Worm (Caenorhabditis elegans) whole organism, late embryonic: ENCODE results near the gene hpr-17.

ENCODE experiments used
- C38D4.7 ChIP-seq: fragments of 200-800 bp; sonication (Bioruptor generic); optimal IDR thresholded peaks from 2 replicates; lab custom pipeline; 2018; ENCODE audit warnings: mild to moderate bottlenecking, missing genetic modification characterization, moderate library complexity, missing compliant biosample characterization
- F13H6.1 ChIP-seq: sonication (generic microtip); optimal IDR thresholded peaks from 2 replicates; lab custom pipeline; 2016; ENCODE audit warnings: missing genetic modification characterization, missing compliant biosample characterization
- K09A11.1 ChIP-seq: sonication (generic microtip); optimal IDR thresholded peaks from 2 replicates; lab custom pipeline; 2017; ENCODE audit warnings: antibody characterized with exemption, mild to moderate bottlenecking, missing genetic modification characterization, missing compliant biosample characterization; ENCODE audit not compliant: insufficient read depth
- Y22D7AL.16 ChIP-seq: sonication (generic microtip); optimal IDR thresholded peaks from 2 replicates; lab custom pipeline; 2016; ENCODE audit warnings: missing genetic modification characterization, missing compliant biosample characterization
- ceh-14 ChIP-seq: sonication (generic microtip); optimal IDR thresholded peaks from 2 replicates; lab custom pipeline; 2016; ENCODE audit warnings: missing genotype, missing genetic modification characterization, missing compliant biosample characterization
- ceh-2 ChIP-seq: sonication (generic microtip); optimal IDR thresholded peaks from 2 replicates; lab custom pipeline; 2016; ENCODE audit warnings: missing genotype, missing genetic modification characterization, missing compliant biosample characterization
- ceh-24 ChIP-seq: sonication (generic microtip); optimal IDR thresholded peaks from 2 replicates; lab custom pipeline; 2016; ENCODE audit warnings: mild to moderate bottlenecking, missing genetic modification characterization, missing compliant biosample characterization
- ceh-34 ChIP-seq: sonication (generic microtip); optimal IDR thresholded peaks from 2 replicates; lab custom pipeline; 2016; ENCODE audit warnings: mild to moderate bottlenecking, missing genetic modification characterization, missing compliant biosample characterization
- ceh-45 ChIP-seq: fragments of 200-800 bp; sonication (Bioruptor generic); IDR thresholded peaks from 2 replicates; pipeline ENCODE4 v1.3.6; 2022; ENCODE audit warnings: missing genetic modification reagents, missing genetic modification characterization, missing compliant biosample characterization
- ceh-6 ChIP-seq: fragments of 200-800 bp; sonication (Bioruptor generic); optimal IDR thresholded peaks from 2 replicates; lab custom pipeline; 2018; ENCODE audit warnings: mild to moderate bottlenecking, missing genetic modification characterization, missing compliant biosample characterization
- ceh-9 ChIP-seq: sonication (generic microtip); optimal IDR thresholded peaks from 2 replicates; lab custom pipeline; 2016; ENCODE audit warnings: mild to moderate bottlenecking, missing genetic modification characterization, inconsistent platforms, missing compliant biosample characterization
- che-1 ChIP-seq: sonication (generic microtip); optimal IDR thresholded peaks from 2 replicates; lab custom pipeline; 2016; ENCODE audit warnings: mild to moderate bottlenecking, missing genetic modification characterization, missing compliant biosample characterization
- dmd-4 ChIP-seq: sonication (generic microtip); optimal IDR thresholded peaks from 2 replicates; lab custom pipeline; 2016; ENCODE audit warnings: borderline replicate concordance, missing genetic modification characterization, missing compliant biosample characterization
- fax-1 ChIP-seq: sonication (generic microtip); optimal IDR thresholded peaks from 2 replicates; lab custom pipeline; 2016; ENCODE audit warnings: missing genotype, missing genetic modification characterization, missing compliant biosample characterization
- gmeb-2 ChIP-seq: sonication (generic microtip); optimal IDR thresholded peaks from 2 replicates; lab custom pipeline; 2016; ENCODE audit warnings: missing genetic modification characterization, inconsistent platforms, missing compliant biosample characterization
- hlh-15 ChIP-seq: sonication (generic microtip); optimal IDR thresholded peaks from 2 replicates; lab custom pipeline; 2016; ENCODE audit warnings: missing genetic modification characterization, missing compliant biosample characterization
- hlh-30 ChIP-seq: sonication (generic microtip); optimal IDR thresholded peaks from 2 replicates; lab custom pipeline; 2017; ENCODE audit warnings: antibody characterized with exemption, missing genetic modification characterization, missing compliant biosample characterization; ENCODE audit not compliant: insufficient read depth
- hlh-6 ChIP-seq: sonication (generic microtip); optimal IDR thresholded peaks from 2 replicates; lab custom pipeline; 2016; ENCODE audit warnings: missing genotype, missing genetic modification characterization, missing compliant biosample characterization
- hlh-8 ChIP-seq: sonication (generic microtip); optimal IDR thresholded peaks from 2 replicates; lab custom pipeline; 2016; ENCODE audit warnings: missing genotype, missing genetic modification characterization, missing compliant biosample characterization
- lin-11 ChIP-seq: fragments of 200-800 bp; sonication (Bioruptor generic); optimal IDR thresholded peaks from 2 replicates; lab custom pipeline; 2018; ENCODE audit warnings: mild to moderate bottlenecking, missing genetic modification characterization, missing compliant biosample characterization
- nhr-232 ChIP-seq: sonication (generic microtip); optimal IDR thresholded peaks from 2 replicates; lab custom pipeline; 2016; ENCODE audit warnings: missing genetic modification characterization, missing compliant biosample characterization
- npax-4 ChIP-seq: sonication (generic microtip); optimal IDR thresholded peaks from 2 replicates; lab custom pipeline; 2016; ENCODE audit warnings: missing genetic modification characterization, missing compliant biosample characterization
- pat-9 ChIP-seq: fragments of 200-800 bp; sonication (Bioruptor generic); optimal IDR thresholded peaks from 2 replicates; lab custom pipeline; 2018; ENCODE audit warnings: mild to moderate bottlenecking, missing genetic modification characterization, moderate library complexity, missing compliant biosample characterization
- pha-2 ChIP-seq: sonication (generic microtip); optimal IDR thresholded peaks from 2 replicates; lab custom pipeline; 2017; ENCODE audit warnings: mild to moderate bottlenecking, missing genetic modification characterization, missing compliant biosample characterization
- pha-4 ChIP-seq: fragments of 150-350 bp; optimal IDR thresholded peaks from 2 replicates; lab custom pipeline; 2018; ENCODE audit warnings: missing biosample characterization, missing genetic modification reagents, missing genetic modification characterization
- ref-2 ChIP-seq: sonication (generic microtip); optimal IDR thresholded peaks from 2 replicates; lab custom pipeline; 2016; ENCODE audit warnings: missing genetic modification characterization, missing compliant biosample characterization
- rnt-1 ChIP-seq: sonication (generic microtip); optimal IDR thresholded peaks from 2 replicates; lab custom pipeline; 2016; ENCODE audit warnings: missing genetic modification characterization, missing compliant biosample characterization
- sdc-2 ChIP-seq: sonication (generic microtip); optimal IDR thresholded peaks from 2 replicates; lab custom pipeline; 2016; ENCODE audit warnings: missing genotype, missing genetic modification characterization, missing compliant biosample characterization
- sox-2 ChIP-seq: fragments of 200-800 bp; sonication (Bioruptor generic); IDR thresholded peaks from 2 replicates; pipeline ENCODE4 v1.3.6; 2022; ENCODE audit warnings: missing genetic modification reagents, missing genetic modification characterization, missing compliant biosample characterization
- sox-4 ChIP-seq: sonication (generic microtip); optimal IDR thresholded peaks from 2 replicates; lab custom pipeline; 2017; ENCODE audit warnings: mild to moderate bottlenecking, missing genetic modification characterization, inconsistent platforms, missing compliant biosample characterization
- tbx-2 ChIP-seq: sonication (generic microtip); optimal IDR thresholded peaks from 2 replicates; lab custom pipeline; 2016; ENCODE audit warnings: missing genetic modification characterization, missing compliant biosample characterization
- tbx-7 ChIP-seq: sonication (generic microtip); optimal IDR thresholded peaks from 2 replicates; lab custom pipeline; 2016; ENCODE audit warnings: missing genotype, missing genetic modification characterization, missing compliant biosample characterization
- ttx-3 ChIP-seq: sonication (generic microtip); optimal IDR thresholded peaks from 2 replicates; lab custom pipeline; 2016; ENCODE audit warnings: missing genetic modification reagents, missing genetic modification characterization, missing compliant biosample characterization
- unc-55 ChIP-seq: sonication (generic microtip); optimal IDR thresholded peaks from 2 replicates; lab custom pipeline; 2017; ENCODE audit warnings: missing biosample characterization, missing genetic modification reagents, missing genetic modification characterization
- zip-5 ChIP-seq: sonication (generic microtip); optimal IDR thresholded peaks from 2 replicates; lab custom pipeline; 2016; ENCODE audit warnings: missing genetic modification characterization, missing compliant biosample characterization
- ztf-16 ChIP-seq: sonication (generic microtip); optimal IDR thresholded peaks from 2 replicates; lab custom pipeline; 2017; ENCODE audit warnings: missing genetic modification characterization, missing compliant biosample characterization

The hpr-17 gene

DNA sequence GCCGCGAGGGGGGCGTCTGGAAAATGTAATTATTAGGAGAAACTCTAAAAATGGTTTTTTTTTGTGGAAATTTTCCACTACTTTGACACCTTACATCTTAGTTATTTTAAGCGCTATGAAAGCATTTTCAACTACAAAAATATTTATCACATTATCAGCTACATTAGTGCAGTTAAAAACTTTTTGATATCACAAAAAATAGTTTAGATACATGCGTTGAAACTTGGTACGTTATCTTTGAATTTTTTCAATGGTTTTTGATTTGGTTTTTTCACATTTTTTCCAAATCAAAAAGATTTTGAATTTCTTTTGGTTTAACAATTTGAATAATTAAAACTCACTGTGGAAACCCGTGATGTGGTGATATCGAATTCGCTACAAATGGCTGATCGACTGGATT is 6.2 kb upstream of the hpr-17 start:
- TF ChIP-seq npax-4 (no peak), F13H6.1 (tag; lab: Kevin White, UChicago) (no peak), Y22D7AL.16 (tag; lab: Kevin White, UChicago) (no peak), hlh-6 (tag; lab: Kevin White, UChicago) (no peak), pha-4 (tag; lab: Kevin White, UChicago) (no peak), fax-1 (tag; lab: Kevin White, UChicago) (no peak), zip-5 (no peak), rnt-1 (tag; lab: Kevin White, UChicago) (no peak), C38D4.7 (GFP tag; lab: Kevin White, UChicago) (no peak), sox-2 (no peak), tbx-7 (tag; lab: Kevin White, UChicago) (no peak), hlh-15 (tag; lab: Kevin White, UChicago) (no peak), sox-4 (tag; lab: Kevin White, UChicago) (no peak), lin-11 (tag; lab: Kevin White, UChicago) (no peak), ceh-2 (tag; lab: Kevin White, UChicago) (no peak), sdc-2 (tag; lab: Kevin White, UChicago) (no peak), gmeb-2 (tag; lab: Kevin White, UChicago) (no peak), tbx-2 (tag; lab: Kevin White, UChicago) (no peak), pha-2 (tag; lab: Kevin White, UChicago) (no peak), hlh-30 (tag; lab: Kevin White, UChicago) (no peak)

DNA sequence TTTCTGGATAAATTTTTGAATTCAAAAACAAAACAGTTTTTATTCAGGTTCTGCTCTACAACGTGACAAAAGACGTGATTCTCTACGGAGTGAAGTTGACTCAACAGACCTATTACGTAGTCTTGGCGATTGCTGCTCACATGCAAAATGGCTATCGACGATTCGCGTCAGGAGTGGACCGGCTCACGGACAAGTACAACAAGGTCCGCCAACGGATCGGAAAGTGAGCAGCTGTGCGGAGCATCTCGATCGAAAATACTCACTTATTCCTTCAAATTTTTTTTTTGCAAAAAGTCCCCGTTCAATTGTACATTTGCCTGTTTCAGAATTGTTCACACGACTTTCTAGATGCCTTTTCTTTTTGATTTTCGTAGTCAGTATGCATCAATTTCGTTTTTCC is 3.0 kb upstream of the hpr-17 start:
- TF ChIP-seq ztf-16 (tag; lab: Kevin White, UChicago) (no peak), hlh-6 (tag; lab: Kevin White, UChicago) (no peak), zip-5 (no peak), hlh-8 (no peak), tbx-2 (tag; lab: Kevin White, UChicago) (no peak), ceh-9 (tag; lab: Kevin White, UChicago) (no peak), C38D4.7 (GFP tag; lab: Kevin White, UChicago) (no peak), K09A11.1 (tag; lab: Kevin White, UChicago) (no peak), ceh-34 (tag; lab: Kevin White, UChicago) (no peak), sox-2 (no peak), tbx-7 (tag; lab: Kevin White, UChicago) (no peak), Y22D7AL.16 (tag; lab: Kevin White, UChicago) (no peak), pat-9 (tag; lab: Kevin White, UChicago) (no peak), unc-55 (no peak)

ce11 chrII:13156071-13156470 is 776 bp downstream of the hpr-17 start:
- no peak for TF ChIP-seq dmd-4
- TF ChIP-seq ceh-45 (GFP tag; lab: Robert Waterston, UW), result no peak
- no peak for TF ChIP-seq ceh-14 (tag; lab: Kevin White, UChicago)
- no peak for TF ChIP-seq sox-4 (tag; lab: Kevin White, UChicago)
- TF ChIP-seq ceh-6, result no peak

- TF ChIP-seq ceh-24 (tag; lab: Kevin White, UChicago), result no peak
- no peak for TF ChIP-seq nhr-232
- no peak for TF ChIP-seq che-1 (tag; lab: Kevin White, UChicago)
- TF ChIP-seq tbx-7 (tag; lab: Kevin White, UChicago), result no peak
- TF ChIP-seq ref-2 (tag; lab: Kevin White, UChicago), result no peak
- no peak for TF ChIP-seq ttx-3 (tag; lab: Kevin White, UChicago)
- no peak for TF ChIP-seq K09A11.1 (tag; lab: Kevin White, UChicago)
- TF ChIP-seq sox-4 (tag; lab: Kevin White, UChicago), result no peak
These were observed 3.5 kb downstream of the hpr-17 start, which contains the start of gene spe-18 for ce11 chrII:13153299-13153698. Gene spe-18 (minus strand): TSS chrII:13153399.
